Worm (Caenorhabditis elegans) whole organism, mixed stage, embryonic: ENCODE results near the gene C35B1.8.

Experiments
- M03D4.4 ChIP-seq: sonication (generic microtip); optimal IDR thresholded peaks from 2 replicates; lab custom pipeline; 2017; ENCODE audit warnings: mild to moderate bottlenecking, missing genetic modification characterization, missing compliant biosample characterization
- bed-3 ChIP-seq: fragments of 200-800 bp; sonication (Bioruptor generic); optimal IDR thresholded peaks from 3 replicates; lab custom pipeline; 2018; ENCODE audit warnings: mild to moderate bottlenecking, missing genetic modification characterization, moderate library complexity, missing compliant biosample characterization
- blmp-1 ChIP-seq: fragments of 150-350 bp; optimal IDR thresholded peaks from 2 replicates; lab custom pipeline; 2014; ENCODE audit warnings: missing biosample characterization, missing genetic modification characterization
- ceh-43 ChIP-seq: fragments of 200-800 bp; sonication (Bioruptor generic); optimal IDR thresholded peaks from 2 replicates; lab custom pipeline; 2018; ENCODE audit warnings: mild to moderate bottlenecking, missing genetic modification characterization, moderate library complexity, missing compliant biosample characterization
- ceh-83 ChIP-seq: fragments of 200-800 bp; sonication (Bioruptor generic); optimal IDR thresholded peaks from 2 replicates; lab custom pipeline; 2018; ENCODE audit warnings: mild to moderate bottlenecking, missing genetic modification characterization, missing compliant biosample characterization
- ces-1 ChIP-seq: fragments of 150-350 bp; optimal IDR thresholded peaks from 2 replicates; lab custom pipeline; 2014; ENCODE audit warnings: missing biosample characterization, missing genetic modification reagents, missing genetic modification characterization
- cnd-1 ChIP-seq: fragments of 200-800 bp; sonication (Bioruptor generic); optimal IDR thresholded peaks from 2 replicates; lab custom pipeline; 2018; ENCODE audit warnings: mild to moderate bottlenecking, missing genetic modification characterization, missing compliant biosample characterization
- drap-1 ChIP-seq: fragments of 200-800 bp; sonication (Bioruptor generic); optimal IDR thresholded peaks from 3 replicates; lab custom pipeline; 2018; ENCODE audit warnings: mild to moderate bottlenecking, missing genetic modification characterization, missing compliant biosample characterization
- elt-1 ChIP-seq: sonication (generic microtip); optimal IDR thresholded peaks from 2 replicates; lab custom pipeline; 2017; ENCODE audit warnings: missing genetic modification characterization, mild to moderate bottlenecking, missing compliant biosample characterization, antibody characterized with exemption, moderate library complexity, borderline replicate concordance; ENCODE audit not compliant: insufficient read depth
- flh-1 ChIP-seq: fragments of 200-800 bp; sonication (Bioruptor generic); optimal IDR thresholded peaks from 2 replicates; lab custom pipeline; 2018; ENCODE audit warnings: mild to moderate bottlenecking, missing genetic modification characterization, moderate library complexity, missing compliant biosample characterization
- ham-2 ChIP-seq: fragments of 200-800 bp; sonication (Bioruptor generic); optimal IDR thresholded peaks from 2 replicates; lab custom pipeline; 2018; ENCODE audit warnings: mild to moderate bottlenecking, missing genetic modification characterization, missing compliant biosample characterization
- hlh-1 ChIP-seq: fragments of 150-350 bp; optimal IDR thresholded peaks from 2 replicates; lab custom pipeline; 2014; ENCODE audit warnings: missing biosample characterization, missing genetic modification reagents, missing genetic modification characterization
- lin-13 ChIP-seq: fragments of 150-350 bp; optimal IDR thresholded peaks from 2 replicates; lab custom pipeline; 2014; ENCODE audit warnings: missing biosample characterization, missing genetic modification characterization
- lin-32 ChIP-seq: fragments of 200-800 bp; sonication (Bioruptor generic); optimal IDR thresholded peaks from 2 replicates; lab custom pipeline; 2018; ENCODE audit warnings: mild to moderate bottlenecking, missing genetic modification characterization, missing compliant biosample characterization
- lsy-2 ChIP-seq: fragments of 150-350 bp; optimal IDR thresholded peaks from 2 replicates; lab custom pipeline; 2014; ENCODE audit warnings: missing biosample characterization, missing genetic modification characterization
- mep-1 ChIP-seq: fragments of 150-350 bp; optimal IDR thresholded peaks from 2 replicates; lab custom pipeline; 2017; ENCODE audit warnings: missing biosample characterization, missing genetic modification reagents, missing genetic modification characterization, inconsistent platforms
- mls-2 ChIP-seq: sonication (generic microtip); optimal IDR thresholded peaks from 2 replicates; lab custom pipeline; 2016; ENCODE audit warnings: mild to moderate bottlenecking, missing genetic modification characterization, moderate library complexity, missing compliant biosample characterization
- nhr-12 ChIP-seq: fragments of 150-350 bp; optimal IDR thresholded peaks from 2 replicates; lab custom pipeline; 2014; ENCODE audit warnings: missing biosample characterization, missing genetic modification characterization
- nhr-2 ChIP-seq: fragments of 150-350 bp; optimal IDR thresholded peaks from 2 replicates; lab custom pipeline; 2014; ENCODE audit warnings: missing biosample characterization, missing genetic modification characterization
- nhr-237 ChIP-seq: fragments of 150-350 bp; optimal IDR thresholded peaks from 2 replicates; lab custom pipeline; 2014; ENCODE audit warnings: missing biosample characterization, missing genetic modification characterization
- nhr-28 ChIP-seq: fragments of 150-350 bp; optimal IDR thresholded peaks from 2 replicates; lab custom pipeline; 2014; ENCODE audit warnings: missing biosample characterization, missing genetic modification characterization
- nhr-76 ChIP-seq: sonication (generic microtip); optimal IDR thresholded peaks from 2 replicates; lab custom pipeline; 2017; ENCODE audit warnings: missing biosample characterization, missing genetic modification characterization
- pha-4 ChIP-seq: fragments of 150-350 bp; optimal IDR thresholded peaks from 2 replicates; lab custom pipeline; 2018; ENCODE audit warnings: missing biosample characterization, missing genetic modification reagents, missing genetic modification characterization
- sem-2 ChIP-seq: fragments of 200-800 bp; sonication (Bioruptor generic); optimal IDR thresholded peaks from 2 replicates; lab custom pipeline; 2018; ENCODE audit warnings: mild to moderate bottlenecking, missing genetic modification characterization, missing compliant biosample characterization
- snpc-4 ChIP-seq: fragments of 150-350 bp; optimal IDR thresholded peaks from 2 replicates; lab custom pipeline; 2014; ENCODE audit warnings: missing biosample characterization, missing genetic modification characterization
- sptf-1 ChIP-seq: sonication (generic microtip); optimal IDR thresholded peaks from 2 replicates; lab custom pipeline; 2017; ENCODE audit warnings: mild to moderate bottlenecking, missing genetic modification characterization, moderate library complexity, missing compliant biosample characterization
- tbx-8 ChIP-seq: fragments of 200-800 bp; sonication (Bioruptor generic); optimal IDR thresholded peaks from 2 replicates; lab custom pipeline; 2018; ENCODE audit warnings: mild to moderate bottlenecking, missing genetic modification characterization, moderate library complexity, missing compliant biosample characterization
- unc-120 ChIP-seq: sonication (generic microtip); optimal IDR thresholded peaks from 2 replicates; lab custom pipeline; 2017; ENCODE audit warnings: missing genetic modification characterization, missing compliant biosample characterization; ENCODE audit not compliant: poor library complexity, severe bottlenecking
- unc-39 ChIP-seq: fragments of 150-350 bp; optimal IDR thresholded peaks from 2 replicates; lab custom pipeline; 2014; ENCODE audit warnings: missing biosample characterization, missing genetic modification characterization
- unc-62 ChIP-seq: fragments of 150-350 bp; optimal IDR thresholded peaks from 2 replicates; lab custom pipeline; 2014; ENCODE audit warnings: missing biosample characterization, missing genetic modification reagents, missing genetic modification characterization
- zip-8 ChIP-seq: fragments of 150-350 bp; optimal IDR thresholded peaks from 2 replicates; lab custom pipeline; 2014; ENCODE audit warnings: missing biosample characterization, missing genetic modification characterization
- ztf-11 ChIP-seq: fragments of 150-350 bp; optimal IDR thresholded peaks from 2 replicates; lab custom pipeline; 2014; ENCODE audit warnings: missing biosample characterization, missing genetic modification characterization

The C35B1.8 gene

DNA sequence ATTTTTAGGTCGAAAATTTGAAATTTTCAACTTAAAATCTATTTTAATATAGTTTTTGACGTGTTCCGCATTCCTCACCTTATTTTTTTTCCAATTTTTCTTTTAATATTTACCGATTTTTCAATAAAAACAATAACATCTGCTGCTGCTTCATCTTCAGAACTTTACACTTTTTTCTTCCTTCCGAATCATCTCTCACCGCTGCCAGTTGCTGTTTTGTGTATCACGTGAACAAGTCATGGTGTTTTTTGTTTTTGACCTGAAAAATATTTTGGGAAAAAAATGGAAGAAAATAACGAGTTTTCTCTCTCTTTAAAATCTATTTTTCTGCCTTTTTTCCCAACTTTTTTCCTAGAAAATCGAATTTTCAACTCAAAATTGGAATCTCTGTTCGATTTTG lies 21.0 kb upstream of the C35B1.8 start:
- peak; percentile 13 for TF ChIP-seq hlh-1 (tag; lab: Kevin White, UChicago)
- TF ChIP-seq drap-1 (GFP tag; lab: Kevin White, UChicago), result no peak
- TF ChIP-seq snpc-4, result no peak
- no peak for TF ChIP-seq unc-39 (tag; lab: Kevin White, UChicago)

DNA sequence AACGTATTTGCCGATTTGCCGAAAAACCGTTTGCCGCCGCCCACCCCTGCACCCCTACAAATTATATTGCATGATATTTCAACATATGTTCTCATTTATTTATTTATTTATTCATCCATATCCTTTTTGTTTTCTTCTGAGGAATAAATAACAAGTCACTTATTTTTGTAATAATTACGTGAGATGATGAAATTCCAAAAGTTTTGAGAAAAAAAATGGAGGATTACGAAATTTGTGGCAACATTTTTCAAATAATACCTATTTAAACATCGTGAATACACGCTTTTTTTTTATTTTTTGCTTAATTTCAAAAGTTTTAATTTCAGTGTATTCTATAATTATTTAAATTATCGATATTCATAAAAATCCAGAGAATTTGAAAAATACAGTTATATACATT lies 18.1 kb upstream of the C35B1.8 start:
- no peak for TF ChIP-seq cnd-1 (tag; lab: Kevin White, UChicago)
- TF ChIP-seq lsy-2, result no peak
- TF ChIP-seq unc-120 (tag; lab: Kevin White, UChicago), result no peak
- TF ChIP-seq bed-3, result no peak
- TF ChIP-seq sptf-1, result no peak
- no peak for TF ChIP-seq nhr-76 (tag; lab: Kevin White, UChicago)
- no peak for TF ChIP-seq ceh-83
- TF ChIP-seq drap-1 (GFP tag; lab: Kevin White, UChicago), result no peak
- TF ChIP-seq zip-8 (tag; lab: Kevin White, UChicago), result no peak
- TF ChIP-seq ham-2 (GFP tag; lab: Kevin White, UChicago), result no peak
- TF ChIP-seq unc-62, result no peak
- TF ChIP-seq mep-1 (tag; lab: Kevin White, UChicago), result no peak
- TF ChIP-seq, all 35 proteins: peak for 0

DNA sequence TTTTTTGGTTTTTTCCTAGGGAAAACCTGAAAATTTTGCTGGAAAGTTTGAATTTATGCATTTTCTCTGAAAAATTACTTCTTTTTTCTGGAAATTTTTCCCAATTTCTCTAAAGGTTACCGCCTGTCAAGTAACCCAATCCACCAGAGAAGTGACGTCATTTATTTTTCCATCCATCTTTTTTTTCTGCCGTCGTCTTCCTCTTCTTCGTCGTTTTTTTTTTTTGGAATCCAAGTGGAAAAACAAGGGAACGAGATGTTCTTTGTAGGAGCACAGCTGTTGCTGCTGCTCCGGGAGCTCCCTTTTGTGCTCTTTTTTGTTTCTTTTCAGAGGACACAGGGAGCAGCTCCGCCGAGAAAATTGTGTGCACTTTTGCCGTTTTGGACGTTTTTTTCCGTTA lies 15.6 kb upstream of the C35B1.8 start:
- no peak for TF ChIP-seq nhr-2
- no peak for TF ChIP-seq unc-120 (tag; lab: Kevin White, UChicago)
- TF ChIP-seq snpc-4, result no peak
- TF ChIP-seq ztf-11, result no peak
- no peak for TF ChIP-seq lsy-2
- TF ChIP-seq ceh-43 (GFP tag; lab: Kevin White, UChicago), result no peak
- no peak for TF ChIP-seq zip-8 (tag; lab: Kevin White, UChicago)
- no peak for TF ChIP-seq nhr-28 (tag; lab: Kevin White, UChicago)
- no peak for TF ChIP-seq ceh-83
- TF ChIP-seq pha-4 (tag; lab: Kevin White, UChicago), result no peak

- TF ChIP-seq zip-8 (tag; lab: Kevin White, UChicago), result no peak
- TF ChIP-seq nhr-12, result no peak
- TF ChIP-seq M03D4.4 (tag; lab: Kevin White, UChicago), result no peak
- no peak for TF ChIP-seq cnd-1 (tag; lab: Kevin White, UChicago)
- TF ChIP-seq unc-62, result peak; percentile 19
- TF ChIP-seq lin-13 (tag; lab: Kevin White, UChicago), result no peak
- TF ChIP-seq sem-2, result no peak
- no peak for TF ChIP-seq flh-1 (GFP tag; lab: Kevin White, UChicago)
- TF ChIP-seq nhr-28 (tag; lab: Kevin White, UChicago), result no peak
- peak; percentile 17 for TF ChIP-seq nhr-237 (tag; lab: Kevin White, UChicago)
- TF ChIP-seq pha-4 (tag; lab: Kevin White, UChicago), result no peak
- peak; percentile 17 for TF ChIP-seq ham-2 (GFP tag; lab: Kevin White, UChicago)
- TF ChIP-seq unc-120 (tag; lab: Kevin White, UChicago), result peak; percentile 36
- TF ChIP-seq nhr-76 (tag; lab: Kevin White, UChicago), result no peak
- TF ChIP-seq elt-1 (tag; lab: Kevin White, UChicago), result no peak
- no peak for TF ChIP-seq ceh-43 (GFP tag; lab: Kevin White, UChicago)
- TF ChIP-seq ceh-83, result no peak
- peak; percentile 56 for TF ChIP-seq ces-1 (GFP tag; lab: Kevin White, UChicago)
- TF ChIP-seq, all 35 proteins: peak for 5
These were observed 14.3 kb upstream of the C35B1.8 start for ce11 chrIV:4093087-4093486.

- peak; percentile 13 for TF ChIP-seq ces-1 (GFP tag; lab: Kevin White, UChicago)
- TF ChIP-seq nhr-12, result no peak
- TF ChIP-seq lsy-2, result peak; percentile 9
These were observed 7.0 kb upstream of the C35B1.8 start, which contains the start of gene C35B1.2 for ce11 chrIV:4085787-4086262. C35B1.2 (plus strand) TSS chrIV:4086212.

ce11 chrIV:4085022-4085421 lies 6.2 kb upstream of the C35B1.8 start:
- TF ChIP-seq lsy-2, result no peak
- TF ChIP-seq ceh-43 (GFP tag; lab: Kevin White, UChicago), result no peak
- no peak for TF ChIP-seq mls-2 (tag; lab: Kevin White, UChicago)
- TF ChIP-seq ztf-11, result no peak
- TF ChIP-seq ces-1 (GFP tag; lab: Kevin White, UChicago), result no peak
- no peak for TF ChIP-seq snpc-4
- TF ChIP-seq blmp-1 (tag; lab: Kevin White, UChicago), result no peak
- no peak for TF ChIP-seq hlh-1 (tag; lab: Kevin White, UChicago)
- no peak for TF ChIP-seq bed-3
- TF ChIP-seq sptf-1, result no peak
- no peak for TF ChIP-seq unc-62
- no peak for TF ChIP-seq lin-32 (GFP tag; lab: Kevin White, UChicago)
- TF ChIP-seq tbx-8 (GFP tag; lab: Kevin White, UChicago), result no peak
